Worm (Caenorhabditis elegans) whole organism, young adult: Measurements from ENCODE around the gene C25G6.3.

Experiments used
- F23B12.7 ChIP-seq: sonication (generic microtip); optimal IDR thresholded peaks from 2 replicates; lab custom pipeline; 2017; ENCODE audit warnings: missing genetic modification characterization, mild to moderate bottlenecking, missing compliant biosample characterization, antibody characterized with exemption, moderate library complexity; ENCODE audit not compliant: insufficient read depth
- F55B11.4 ChIP-seq: sonication (generic microtip); optimal IDR thresholded peaks from 2 replicates; lab custom pipeline; 2016; ENCODE audit warnings: missing compliant biosample characterization, missing genetic modification characterization, borderline replicate concordance; ENCODE audit not compliant: insufficient read depth
- K11D2.4 ChIP-seq: fragments of 200-800 bp; sonication (Bioruptor generic); IDR thresholded peaks from 2 replicates; pipeline ENCODE4 v1.3.6; 2022; ENCODE audit warnings: missing genetic modification reagents, missing genetic modification characterization, missing compliant biosample characterization
- Y56A3A.18 ChIP-seq: fragments of 200-800 bp; sonication (Bioruptor generic); IDR thresholded peaks from 2 replicates; pipeline ENCODE4 v1.3.6; 2022; ENCODE audit warnings: missing genetic modification reagents, missing genetic modification characterization, missing compliant biosample characterization
- ama-1 ChIP-seq, 3 experiments: fragments of 150-350 bp in 1 of 3; sonication (generic microtip) in 2 of 3; optimal IDR thresholded peaks; 2 replicates each; lab custom pipeline; 2014 to 2018; ENCODE audit warnings: missing biosample characterization in 2 of 3, missing genetic modification characterization in 2 of 3, missing genetic modification reagents in 2 of 3
- atf-7 ChIP-seq: sonication (generic microtip); optimal IDR thresholded peaks from 2 replicates; lab custom pipeline; 2017; ENCODE audit warnings: mild to moderate bottlenecking, missing genetic modification characterization, missing compliant biosample characterization
- attf-3 ChIP-seq: fragments of 200-800 bp; sonication (Bioruptor generic); conservative IDR thresholded peaks from 2 replicates; pipeline ENCODE4 v1.3.6; 2022; ENCODE audit warnings: missing genetic modification reagents, missing genetic modification characterization, missing compliant biosample characterization
- cebp-1 ChIP-seq, 2 experiments: fragments of 200-800 bp in 1 of 2; sonication (Bioruptor generic) in 1 of 2; sonication (generic microtip) in 1 of 2; IDR thresholded peaks in 1 of 2; optimal IDR thresholded peaks in 1 of 2; 2 replicates each; pipeline versions ENCODE4 v1.3.6 to Lab custom; 2017 to 2022; ENCODE audit warnings: missing compliant biosample characterization in 2 of 2, missing genetic modification characterization in 2 of 2, mild to moderate bottlenecking in 1 of 2, missing genetic modification reagents in 1 of 2, moderate library complexity in 1 of 2
- ceh-40 ChIP-seq: fragments of 200-800 bp; sonication (Bioruptor generic); IDR thresholded peaks from 2 replicates; pipeline ENCODE4 v1.3.6; 2022; ENCODE audit warnings: missing genetic modification characterization, missing compliant biosample characterization
- die-1 ChIP-seq: sonication (generic microtip); optimal IDR thresholded peaks from 2 replicates; lab custom pipeline; 2016; ENCODE audit warnings: missing genotype, mild to moderate bottlenecking, missing genetic modification characterization, missing compliant biosample characterization
- dox-1 ChIP-seq: fragments of 200-800 bp; sonication (Bioruptor generic); IDR thresholded peaks from 2 replicates; pipeline ENCODE4 v1.3.6; 2022; ENCODE audit warnings: missing genetic modification reagents, missing genetic modification characterization, missing compliant biosample characterization
- ets-4 ChIP-seq: fragments of 200-800 bp; sonication (Bioruptor generic); optimal IDR thresholded peaks from 2 replicates; lab custom pipeline; 2018; ENCODE audit warnings: mild to moderate bottlenecking, missing genetic modification characterization, missing compliant biosample characterization
- fkh-3 ChIP-seq: sonication (generic microtip); optimal IDR thresholded peaks from 2 replicates; lab custom pipeline; 2016; ENCODE audit warnings: mild to moderate bottlenecking, missing genetic modification characterization, missing compliant biosample characterization
- gei-17 ChIP-seq: fragments of 200-800 bp; sonication (Bioruptor generic); optimal IDR thresholded peaks from 2 replicates; lab custom pipeline; 2018; ENCODE audit warnings: mild to moderate bottlenecking, missing genetic modification characterization, missing compliant biosample characterization
- lag-1 ChIP-seq: fragments of 200-800 bp; sonication (Bioruptor generic); IDR thresholded peaks from 2 replicates; pipeline ENCODE4 v1.3.6; 2022; ENCODE audit warnings: missing genetic modification reagents, missing genetic modification characterization, missing compliant biosample characterization
- let-607 ChIP-seq, 2 experiments: fragments of 200-800 bp in 1 of 2; sonication (Bioruptor generic) in 1 of 2; sonication (generic microtip) in 1 of 2; optimal IDR thresholded peaks; 2 replicates each; lab custom pipeline; 2016 to 2018; ENCODE audit warnings: mild to moderate bottlenecking in 2 of 2, missing compliant biosample characterization in 2 of 2, missing genetic modification characterization in 2 of 2, moderate library complexity in 2 of 2, missing genotype in 1 of 2
- lin-35 ChIP-seq, 3 experiments: fragments of 150-350 bp in 2 of 3; sonication (generic microtip) in 1 of 3; optimal IDR thresholded peaks; 2 replicates each; lab custom pipeline; 2014 to 2018; ENCODE audit warnings: missing biosample characterization in 3 of 3, missing genetic modification characterization in 3 of 3, missing genetic modification reagents in 3 of 3
- lin-40 ChIP-seq: sonication (generic microtip); optimal IDR thresholded peaks from 2 replicates; lab custom pipeline; 2016; ENCODE audit warnings: missing genetic modification characterization, mild to moderate bottlenecking, missing compliant biosample characterization, missing genotype, missing genetic modification reagents
- lir-1 ChIP-seq: fragments of 200-800 bp; sonication (Bioruptor generic); conservative IDR thresholded peaks from 2 replicates; pipeline ENCODE4 v1.3.6; 2022; ENCODE audit warnings: missing genetic modification reagents, missing genetic modification characterization, missing compliant biosample characterization
- madf-3 ChIP-seq: fragments of 200-800 bp; sonication (Bioruptor generic); IDR thresholded peaks from 2 replicates; pipeline ENCODE4 v1.3.6; 2022; ENCODE audit warnings: missing genetic modification reagents, missing genetic modification characterization, missing compliant biosample characterization
- mcd-1 ChIP-seq: fragments of 200-800 bp; sonication (Bioruptor generic); IDR thresholded peaks from 2 replicates; pipeline ENCODE4 v1.3.6; 2022; ENCODE audit warnings: missing genetic modification reagents, missing genetic modification characterization, missing compliant biosample characterization
- nfyb-1 ChIP-seq: fragments of 200-800 bp; sonication (Bioruptor generic); IDR thresholded peaks from 2 replicates; pipeline ENCODE4 v1.3.6; 2022; ENCODE audit warnings: missing genetic modification reagents, missing genetic modification characterization, missing compliant biosample characterization
- nhr-120 ChIP-seq: fragments of 200-800 bp; sonication (Bioruptor generic); IDR thresholded peaks from 2 replicates; pipeline ENCODE4 v1.3.6; 2022; ENCODE audit warnings: missing genetic modification characterization, missing compliant biosample characterization
- nhr-80 ChIP-seq: sonication (generic microtip); optimal IDR thresholded peaks from 2 replicates; lab custom pipeline; 2016; ENCODE audit warnings: missing genetic modification characterization, missing compliant biosample characterization
- nhr-90 ChIP-seq: sonication (generic microtip); optimal IDR thresholded peaks from 2 replicates; lab custom pipeline; 2016; ENCODE audit warnings: missing genotype, mild to moderate bottlenecking, missing genetic modification characterization, missing compliant biosample characterization
- pbrm-1 ChIP-seq: fragments of 200-800 bp; sonication (Bioruptor generic); IDR thresholded peaks from 2 replicates; pipeline ENCODE4 v1.3.6; 2022; ENCODE audit warnings: missing genetic modification reagents, missing genetic modification characterization, missing compliant biosample characterization
- pha-4 ChIP-seq: fragments of 150-350 bp; sonication (generic microtip); optimal IDR thresholded peaks from 2 replicates; lab custom pipeline; 2014; ENCODE audit warnings: missing biosample characterization, missing genetic modification reagents, missing genetic modification characterization
- snpc-1.1 ChIP-seq: sonication (generic microtip); optimal IDR thresholded peaks from 2 replicates; lab custom pipeline; 2017; ENCODE audit warnings: missing genetic modification characterization, mild to moderate bottlenecking, missing compliant biosample characterization, antibody characterized with exemption, moderate library complexity, missing genotype, missing genetic modification reagents; ENCODE audit not compliant: insufficient read depth
- snpc-3.4 ChIP-seq: sonication (generic microtip); optimal IDR thresholded peaks from 2 replicates; lab custom pipeline; 2017; ENCODE audit warnings: missing genetic modification characterization, mild to moderate bottlenecking, missing compliant biosample characterization, antibody characterized with exemption, moderate library complexity, missing genotype, missing genetic modification reagents
- snpc-4 ChIP-seq, 5 experiments: fragments of 150-350 bp in 1 of 5; sonication (generic microtip) in 4 of 5; optimal IDR thresholded peaks; 2 replicates each; lab custom pipeline; 2014 to 2018; ENCODE audit warnings: missing genetic modification characterization in 5 of 5, missing biosample characterization in 3 of 5, antibody characterized with exemption in 2 of 5, mild to moderate bottlenecking in 2 of 5, missing compliant biosample characterization in 2 of 5, missing genotype in 2 of 5, moderate library complexity in 2 of 5, missing genetic modification reagents in 1 of 5
- sptf-2 ChIP-seq: fragments of 200-800 bp; sonication (Bioruptor generic); optimal IDR thresholded peaks from 2 replicates; lab custom pipeline; 2018; ENCODE audit warnings: mild to moderate bottlenecking, missing genetic modification characterization, missing compliant biosample characterization
- tbp1 ChIP-seq: fragments of 200-800 bp; sonication (Bioruptor generic); optimal IDR thresholded peaks from 2 replicates; lab custom pipeline; 2018; ENCODE audit warnings: mild to moderate bottlenecking, missing genetic modification characterization, missing compliant biosample characterization
- tlf-1 ChIP-seq: fragments of 200-800 bp; sonication (Bioruptor generic); optimal IDR thresholded peaks from 2 replicates; lab custom pipeline; 2018; ENCODE audit warnings: mild to moderate bottlenecking, missing genetic modification characterization, missing compliant biosample characterization
- unc-62 ChIP-seq: fragments of 150-350 bp; optimal IDR thresholded peaks from 2 replicates; lab custom pipeline; 2014; ENCODE audit warnings: missing biosample characterization, missing genetic modification reagents, missing genetic modification characterization
- xnd-1 ChIP-seq: sonication (generic microtip); optimal IDR thresholded peaks from 2 replicates; lab custom pipeline; 2016; ENCODE audit warnings: missing genotype, missing genetic modification reagents, missing genetic modification characterization, missing compliant biosample characterization
- ztf-22 ChIP-seq: fragments of 200-800 bp; sonication (Bioruptor generic); optimal IDR thresholded peaks from 2 replicates; lab custom pipeline; 2018; ENCODE audit warnings: mild to moderate bottlenecking, missing genetic modification characterization, moderate library complexity, missing compliant biosample characterization
- ztf-26 ChIP-seq: sonication (generic microtip); optimal IDR thresholded peaks from 2 replicates; lab custom pipeline; 2017; ENCODE audit warnings: missing genetic modification characterization, missing compliant biosample characterization
- ztf-28 ChIP-seq: fragments of 200-800 bp; sonication (Bioruptor generic); IDR thresholded peaks from 2 replicates; pipeline ENCODE4 v1.3.6; 2022; ENCODE audit warnings: missing genetic modification reagents, missing genetic modification characterization, missing compliant biosample characterization

Gene C25G6.3

DNA sequence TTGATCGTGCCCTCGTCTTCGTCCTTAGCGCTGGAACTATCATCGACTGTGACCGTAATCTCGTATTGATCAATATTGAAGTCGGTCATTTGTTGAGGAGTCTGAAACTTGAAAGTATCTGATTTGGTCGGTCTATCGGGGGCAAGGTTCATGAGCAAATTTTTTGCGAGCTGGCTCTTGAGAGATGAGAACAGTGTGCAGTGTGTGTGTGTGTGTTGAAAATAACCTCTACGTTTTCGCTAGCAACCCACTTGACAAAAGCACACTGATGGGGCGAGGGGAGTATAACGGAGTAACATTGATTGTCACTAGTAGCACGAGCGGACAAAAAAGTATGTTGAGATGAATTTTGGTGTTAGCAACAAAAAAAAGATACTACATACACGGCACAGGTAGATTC, at the start of gene C25G6.3:
Gene C25G6.3 (minus strand): TSS at position 101 of the 400 bp plus-strand sequence.
- TF ChIP-seq snpc-3.4 (tag; lab: Kevin White, UChicago) (no peak), attf-3 (GFP tag; lab: Robert Waterston, UW) (no peak), Y56A3A.18 (no peak), lag-1 (GFP tag; lab: Robert Waterston, UW) (no peak)

- TF ChIP-seq snpc-3.4 (tag; lab: Kevin White, UChicago) (no peak), gei-17 (GFP tag; lab: Kevin White, UChicago) (no peak), snpc-4 (GFP tag; optimal IDR thresholded peaks at IDR 0.05; lab: Kevin White, UChicago) (no peak), snpc-4 (tag; optimal IDR thresholded peaks at IDR 0.05; lab: Kevin White, UChicago) (peak in 1 of 4 experiments; percentile 13), F23B12.7 (tag; lab: Kevin White, UChicago) (peak; percentile 19), cebp-1 (GFP tag; IDR thresholded peaks at IDR 0.05; lab: Robert Waterston, UW) (peak; percentile 78; the same call in 1 of the 2 replicates), cebp-1 (tag; optimal IDR thresholded peaks at IDR 0.05; lab: Kevin White, UChicago) (peak; percentile 92), nfyb-1 (0 out of 2 replicates have a peak, but pooled peaks have one; percentile 36), tlf-1 (GFP tag; lab: Kevin White, UChicago) (peak; percentile 41), lir-1 (0 out of 2 replicates have a peak, but pooled peaks have one; percentile 28), nhr-120 (GFP tag; lab: Robert Waterston, UW) (no peak), dox-1 (GFP tag; lab: Robert Waterston, UW) (peak; percentile 70; the same call in 1 of the 2 replicates), ama-1 (optimal IDR thresholded peaks at IDR 0.05; lab: Kevin White, UChicago) (no peak), ama-1 (GFP tag; optimal IDR thresholded peaks at IDR 0.05; lab: Kevin White, UChicago) (no peak), ets-4 (peak; percentile 72), atf-7 (peak; percentile 82), Y56A3A.18 (peak; percentile 76; the same call in 1 of the 2 replicates), let-607 (tag; optimal IDR thresholded peaks at IDR 0.05; lab: Kevin White, UChicago) (peak; percentile 61 to 77), ztf-22 (GFP tag; lab: Kevin White, UChicago) (peak; percentile 59), die-1 (tag; lab: Kevin White, UChicago) (no peak), lin-35 (GFP tag; optimal IDR thresholded peaks at IDR 0.05; lab: Kevin White, UChicago) (no peak), snpc-1.1 (tag; lab: Kevin White, UChicago) (no peak), lin-40 (tag; lab: Kevin White, UChicago) (peak; percentile 9), nhr-90 (tag; lab: Kevin White, UChicago) (peak; percentile 70), pha-4 (tag; lab: Kevin White, UChicago) (peak; percentile 70), sptf-2 (GFP tag; lab: Kevin White, UChicago) (no peak), fkh-3 (tag; lab: Kevin White, UChicago) (no peak), K11D2.4 (GFP tag; lab: Robert Waterston, UW) (0 out of 2 replicates have a peak, but pooled peaks have one; percentile 13), ztf-28 (GFP tag; lab: Robert Waterston, UW) (no peak), tbp1 (GFP tag; lab: Kevin White, UChicago) (peak; percentile 44), nhr-80 (peak; percentile 98), unc-62 (peak; percentile 79), madf-3 (GFP tag; lab: Robert Waterston, UW) (no peak), xnd-1 (tag; lab: Kevin White, UChicago) (no peak)
Measured at ce11 chrX:1272539-1272938, 33.8 kb upstream of the C25G6.3 start, which contains the start of gene C52B11.5. Gene C52B11.5 (plus strand): TSS chrX:1272788.

ce11 chrX:1270598-1270997, 31.9 kb upstream of the C25G6.3 start, which contains the start of gene C25G6.1:
Gene C25G6.1 (plus strand): TSS chrX:1270898.
- TF ChIP-seq mcd-1 (GFP tag; lab: Robert Waterston, UW) (no peak), pbrm-1 (no peak), ceh-40 (GFP tag; lab: Robert Waterston, UW) (no peak), die-1 (tag; lab: Kevin White, UChicago) (no peak), lin-40 (tag; lab: Kevin White, UChicago) (no peak), dox-1 (GFP tag; lab: Robert Waterston, UW) (no peak), F55B11.4 (tag; lab: Kevin White, UChicago) (no peak), ztf-26 (no peak)
